Worm (Caenorhabditis elegans) whole organism, L2 larva: ENCODE data around the gene clec-132.

Experiments
- C34F6.9 ChIP-seq: fragments of 150-350 bp; optimal IDR thresholded peaks from 2 replicates; lab custom pipeline; 2014; ENCODE audit warnings: missing biosample characterization, missing genetic modification characterization
- F13H6.1 ChIP-seq: sonication (generic microtip); optimal IDR thresholded peaks from 2 replicates; lab custom pipeline; 2016; ENCODE audit warnings: missing genetic modification characterization, missing compliant biosample characterization
- R02D3.7 ChIP-seq: fragments of 150-350 bp; optimal IDR thresholded peaks from 2 replicates; lab custom pipeline; 2014; ENCODE audit warnings: missing biosample characterization, missing genetic modification characterization
- Y55F3AM.14 ChIP-seq: fragments of 200-800 bp; sonication (Bioruptor generic); optimal IDR thresholded peaks from 2 replicates; lab custom pipeline; 2018; ENCODE audit warnings: mild to moderate bottlenecking, missing genetic modification characterization, missing compliant biosample characterization
- alr-1 ChIP-seq: fragments of 150-350 bp; optimal IDR thresholded peaks from 2 replicates; lab custom pipeline; 2014; ENCODE audit warnings: missing biosample characterization, missing genetic modification characterization
- aly-2 ChIP-seq: fragments of 150-350 bp; optimal IDR thresholded peaks from 2 replicates; lab custom pipeline; 2014; ENCODE audit warnings: missing biosample characterization, missing genetic modification characterization
- blmp-1 ChIP-seq: sonication (generic microtip); optimal IDR thresholded peaks from 2 replicates; lab custom pipeline; 2017; ENCODE audit warnings: missing genetic modification characterization, mild to moderate bottlenecking, missing compliant biosample characterization, antibody characterized with exemption, moderate library complexity; ENCODE audit not compliant: insufficient read depth
- crh-2 ChIP-seq: sonication (generic microtip); optimal IDR thresholded peaks from 2 replicates; lab custom pipeline; 2017; ENCODE audit warnings: missing biosample characterization, missing genetic modification characterization
- egl-27 ChIP-seq: sonication (generic microtip); optimal IDR thresholded peaks from 3 replicates; lab custom pipeline; 2017; ENCODE audit warnings: missing biosample characterization, missing genetic modification reagents, missing genetic modification characterization
- elt-1 ChIP-seq: fragments of 150-350 bp; optimal IDR thresholded peaks from 2 replicates; lab custom pipeline; 2014; ENCODE audit warnings: missing biosample characterization, missing genetic modification characterization
- fos-1 ChIP-seq: fragments of 150-350 bp; optimal IDR thresholded peaks from 2 replicates; lab custom pipeline; 2014; ENCODE audit warnings: missing biosample characterization, missing genetic modification characterization
- gmeb-1 ChIP-seq: fragments of 150-350 bp; optimal IDR thresholded peaks from 2 replicates; lab custom pipeline; 2014; ENCODE audit warnings: missing biosample characterization, missing genetic modification characterization
- lin-11 ChIP-seq: fragments of 150-350 bp; sonication (generic microtip); optimal IDR thresholded peaks from 2 replicates; lab custom pipeline; 2014; ENCODE audit warnings: missing biosample characterization, missing genetic modification characterization, inconsistent platforms, mixed read lengths
- lin-13 ChIP-seq: fragments of 150-350 bp; optimal IDR thresholded peaks from 2 replicates; lab custom pipeline; 2014; ENCODE audit warnings: missing biosample characterization, missing genetic modification reagents, missing genetic modification characterization
- lin-39 ChIP-seq: fragments of 150-350 bp; optimal IDR thresholded peaks from 2 replicates; lab custom pipeline; 2014; ENCODE audit warnings: missing biosample characterization, missing genetic modification reagents, missing genetic modification characterization
- lsy-2 ChIP-seq, 2 experiments: fragments of 150-350 bp in 1 of 2; sonication (generic microtip) in 1 of 2; optimal IDR thresholded peaks; 2 replicates each; lab custom pipeline; 2014 to 2017; ENCODE audit warnings: missing biosample characterization in 2 of 2, missing genetic modification characterization in 2 of 2
- mab-5 ChIP-seq: fragments of 150-350 bp; optimal IDR thresholded peaks from 2 replicates; lab custom pipeline; 2014; ENCODE audit warnings: missing biosample characterization, missing genetic modification characterization
- mbf-1 ChIP-seq: sonication (generic microtip); optimal IDR thresholded peaks from 2 replicates; lab custom pipeline; 2017; ENCODE audit warnings: missing biosample characterization, missing genetic modification characterization
- mdl-1 ChIP-seq, 2 experiments: fragments of 150-350 bp in 1 of 2; sonication (generic microtip) in 1 of 2; optimal IDR thresholded peaks; 2 replicates each; lab custom pipeline; 2017; ENCODE audit warnings: missing biosample characterization in 2 of 2, missing genetic modification characterization in 2 of 2
- nhr-11 ChIP-seq: fragments of 150-350 bp; optimal IDR thresholded peaks from 2 replicates; lab custom pipeline; 2014; ENCODE audit warnings: missing biosample characterization, missing genetic modification characterization
- nhr-12 ChIP-seq: fragments of 150-350 bp; optimal IDR thresholded peaks from 2 replicates; lab custom pipeline; 2014; ENCODE audit warnings: missing biosample characterization, missing genetic modification characterization
- nhr-21 ChIP-seq: fragments of 150-350 bp; optimal IDR thresholded peaks from 2 replicates; lab custom pipeline; 2014; ENCODE audit warnings: missing biosample characterization, missing genetic modification characterization
- nhr-23 ChIP-seq: fragments of 150-350 bp; optimal IDR thresholded peaks from 2 replicates; lab custom pipeline; 2014; ENCODE audit warnings: missing biosample characterization, missing genetic modification reagents, missing genetic modification characterization
- nhr-237 ChIP-seq: fragments of 150-350 bp; optimal IDR thresholded peaks from 2 replicates; lab custom pipeline; 2014; ENCODE audit warnings: missing biosample characterization, missing genetic modification characterization
- nhr-77 ChIP-seq: fragments of 150-350 bp; optimal IDR thresholded peaks from 2 replicates; lab custom pipeline; 2014; ENCODE audit warnings: missing biosample characterization, missing genetic modification characterization
- skn-1 ChIP-seq: sonication (generic microtip); optimal IDR thresholded peaks from 2 replicates; lab custom pipeline; 2017; ENCODE audit warnings: missing biosample characterization, missing genetic modification characterization
- sma-3 ChIP-seq: sonication (generic microtip); optimal IDR thresholded peaks from 2 replicates; lab custom pipeline; 2016; ENCODE audit warnings: missing genetic modification reagents, missing genetic modification characterization, missing compliant biosample characterization
- sma-9 ChIP-seq, 2 experiments: fragments of 150-350 bp in 1 of 2; sonication (generic microtip) in 1 of 2; optimal IDR thresholded peaks; 2 replicates each; lab custom pipeline; 2014 to 2016; ENCODE audit warnings: missing genetic modification characterization in 2 of 2, mild to moderate bottlenecking in 1 of 2, missing biosample characterization in 1 of 2, missing compliant biosample characterization in 1 of 2, missing genetic modification reagents in 1 of 2, moderate library complexity in 1 of 2
- unc-39 ChIP-seq: fragments of 150-350 bp; optimal IDR thresholded peaks from 2 replicates; lab custom pipeline; 2014; ENCODE audit warnings: missing biosample characterization, missing genetic modification characterization
- unc-55 ChIP-seq: fragments of 150-350 bp; sonication (generic microtip); optimal IDR thresholded peaks from 3 replicates; lab custom pipeline; 2014; ENCODE audit warnings: missing biosample characterization, missing genetic modification reagents, missing genetic modification characterization
- unc-62 ChIP-seq: fragments of 150-350 bp; optimal IDR thresholded peaks from 2 replicates; lab custom pipeline; 2014; ENCODE audit warnings: missing biosample characterization, missing genetic modification reagents, missing genetic modification characterization
- zag-1 ChIP-seq: fragments of 150-350 bp; optimal IDR thresholded peaks from 2 replicates; lab custom pipeline; 2014; ENCODE audit warnings: missing biosample characterization, missing genetic modification characterization
- ztf-1 ChIP-seq: fragments of 200-800 bp; sonication (Bioruptor generic); conservative IDR thresholded peaks from 2 replicates; pipeline ENCODE4 v1.3.6; 2022; ENCODE audit warnings: missing genetic modification characterization, missing compliant biosample characterization
- ztf-11 ChIP-seq: sonication (generic microtip); optimal IDR thresholded peaks from 2 replicates; lab custom pipeline; 2017; ENCODE audit warnings: missing biosample characterization, missing genetic modification characterization

Gene clec-132

ce11 chrII:3598721-3599120 is 21.9 kb downstream of the clec-132 start, which contains the start of gene Y49F6A.11:
Gene Y49F6A.11, minus strand, starts transcription at chrII:3598821.
- TF ChIP-seq sma-3 = no peak
- no peak for TF ChIP-seq nhr-21 (tag; lab: Kevin White, UChicago)
- no peak for TF ChIP-seq C34F6.9
- TF ChIP-seq, all 48 proteins: peak for 0

- TF ChIP-seq C34F6.9 (no peak), nhr-77 (tag; lab: Kevin White, UChicago) (no peak)
Observed at ce11 chrII:3604578-3604977, 27.7 kb downstream of the clec-132 start.

ce11 chrII:3609764-3610163 is 32.9 kb downstream of the clec-132 start, which contains the start of gene Y49F6A.5:
Gene Y49F6A.5, minus strand, starts transcription at chrII:3609864.
- TF ChIP-seq crh-2 (tag; lab: Kevin White, UChicago) = no peak
- TF ChIP-seq nhr-77 (tag; lab: Kevin White, UChicago) = no peak
- TF ChIP-seq zag-1 = no peak
- no peak for TF ChIP-seq lsy-2 (tag; optimal IDR thresholded peaks at IDR 0.05; lab: Kevin White, UChicago)
- no peak for TF ChIP-seq elt-1 (tag; lab: Kevin White, UChicago)
- no peak for TF ChIP-seq mbf-1
- no peak for TF ChIP-seq alr-1 (tag; lab: Kevin White, UChicago)
- no peak for TF ChIP-seq unc-55
- TF ChIP-seq nhr-12 (tag; lab: Kevin White, UChicago) = no peak
- TF ChIP-seq nhr-23 = no peak

ce11 chrII:3616615-3617014 is 39.8 kb downstream of the clec-132 start:
- TF ChIP-seq nhr-237 (tag; lab: Kevin White, UChicago) (no peak), nhr-12 (tag; lab: Kevin White, UChicago) (no peak), F13H6.1 (tag; lab: Kevin White, UChicago) (no peak), R02D3.7 (tag; lab: Kevin White, UChicago) (no peak), skn-1 (no peak), fos-1 (tag; lab: Kevin White, UChicago) (no peak), nhr-11 (no peak), nhr-23 (no peak), ztf-1 (GFP tag; lab: Robert Waterston, UW) (no peak), crh-2 (tag; lab: Kevin White, UChicago) (no peak)

ce11 chrII:3617512-3617911 is 40.7 kb downstream of the clec-132 start, which contains the start of gene F40E12.1:
Gene F40E12.1, plus strand, starts transcription at chrII:3617812.
- TF ChIP-seq ztf-1 (GFP tag; lab: Robert Waterston, UW) = no peak
- no peak for TF ChIP-seq elt-1 (tag; lab: Kevin White, UChicago)
- no peak for TF ChIP-seq aly-2 (tag; lab: Kevin White, UChicago)
- no peak for TF ChIP-seq zag-1
- no peak for TF ChIP-seq nhr-12 (tag; lab: Kevin White, UChicago)
- no peak for TF ChIP-seq skn-1
- no peak for TF ChIP-seq Y55F3AM.14
- no peak for TF ChIP-seq lin-13
- no peak for TF ChIP-seq C34F6.9
- no peak for TF ChIP-seq lsy-2 (tag; optimal IDR thresholded peaks at IDR 0.05; lab: Kevin White, UChicago)
- TF ChIP-seq fos-1 (tag; lab: Kevin White, UChicago) = no peak
- no peak for TF ChIP-seq blmp-1 (tag; lab: Kevin White, UChicago)
- no peak for TF ChIP-seq nhr-23
- TF ChIP-seq unc-39 = no peak

ce11 chrII:3620862-3621261 is 44.0 kb downstream of the clec-132 start:
- TF ChIP-seq sma-9 (GFP tag; optimal IDR thresholded peaks at IDR 0.05; lab: Kevin White, UChicago) = no peak
- no peak for TF ChIP-seq sma-9 (tag; optimal IDR thresholded peaks at IDR 0.05; lab: Kevin White, UChicago)
- no peak for TF ChIP-seq gmeb-1 (tag; lab: Kevin White, UChicago)
- TF ChIP-seq mdl-1 (tag; optimal IDR thresholded peaks at IDR 0.05; lab: Kevin White, UChicago) = no peak
- TF ChIP-seq lin-39 = no peak
- TF ChIP-seq alr-1 (tag; lab: Kevin White, UChicago) = no peak
- no peak for TF ChIP-seq blmp-1 (tag; lab: Kevin White, UChicago)
- no peak for TF ChIP-seq crh-2 (tag; lab: Kevin White, UChicago)
- TF ChIP-seq egl-27 (tag; lab: Kevin White, UChicago) = no peak
- no peak for TF ChIP-seq ztf-11
- no peak for TF ChIP-seq nhr-237 (tag; lab: Kevin White, UChicago)
- TF ChIP-seq mbf-1 = no peak
- TF ChIP-seq nhr-23 = no peak
- TF ChIP-seq R02D3.7 (tag; lab: Kevin White, UChicago) = no peak
- TF ChIP-seq mab-5 (tag; lab: Kevin White, UChicago) = no peak
- TF ChIP-seq unc-62 = no peak
- TF ChIP-seq lin-13 = no peak
- TF ChIP-seq lin-11 (tag; lab: Kevin White, UChicago) = no peak
- TF ChIP-seq Y55F3AM.14 = no peak
- TF ChIP-seq ztf-1 (GFP tag; lab: Robert Waterston, UW) = no peak
- TF ChIP-seq, all 48 proteins: peak for 0
